Worm (Caenorhabditis elegans) whole organism, L4 larva: ENCODE measurements around the gene T26C12.2.

Source experiments
- aly-2 ChIP-seq: sonication (generic microtip); optimal IDR thresholded peaks from 2 replicates; lab custom pipeline; 2018; ENCODE audit warnings: missing biosample characterization, missing genetic modification characterization
- arid-1 ChIP-seq: fragments of 200-800 bp; sonication (Bioruptor generic); conservative IDR thresholded peaks from 2 replicates; pipeline ENCODE4 v1.3.6; 2022; ENCODE audit warnings: missing genetic modification reagents, missing genetic modification characterization, missing compliant biosample characterization
- nhr-42 ChIP-seq: fragments of 200-800 bp; sonication (Bioruptor generic); IDR thresholded peaks from 2 replicates; pipeline ENCODE4 v1.3.6; 2022; ENCODE audit warnings: missing genetic modification characterization, missing compliant biosample characterization
- php-3 ChIP-seq: fragments of 200-800 bp; sonication (Bioruptor generic); IDR thresholded peaks from 2 replicates; pipeline ENCODE4 v1.3.6; 2022; ENCODE audit warnings: missing genetic modification reagents, missing genetic modification characterization, missing compliant biosample characterization

DNA sequence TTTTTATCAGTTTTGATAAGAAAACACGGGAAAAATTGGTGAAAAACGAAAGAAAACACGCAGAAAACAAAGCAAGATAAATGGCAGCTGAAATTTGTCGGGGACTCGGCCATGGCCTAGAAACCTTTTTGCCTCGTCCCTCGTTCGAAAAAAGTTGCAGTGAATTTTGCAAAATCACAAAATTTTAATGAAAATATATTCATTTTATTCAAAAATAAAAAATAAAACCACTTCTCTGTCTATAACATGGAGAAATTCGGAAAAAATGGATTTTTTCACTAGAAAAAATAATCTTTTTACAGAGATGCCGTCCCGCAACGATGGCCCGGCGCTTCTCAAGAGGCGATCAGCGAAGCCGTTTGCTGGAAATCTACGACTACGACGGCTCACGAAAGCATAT lies 43.4 kb downstream of the T26C12.2 start, which contains the start of gene Y67D8A.2:
- TF ChIP-seq aly-2 (no peak), nhr-42 (no peak), arid-1 (GFP tag; lab: Robert Waterston, UW) (no peak), php-3 (no peak)
